Fruit fly (Drosophila melanogaster) Kc167 (cell line): ENCODE data around the gene Clk.

Source experiments
- Myc ChIP-seq: fragments of >200 bp; optimal IDR thresholded peaks from 2 replicates; lab custom pipeline; 2017; ENCODE audit warnings: missing external identifiers
- Sin3A ChIP-seq: fragments of >200 bp; optimal IDR thresholded peaks from 2 replicates; lab custom pipeline; 2018; ENCODE audit warnings: missing external identifiers
- insv ChIP-seq: fragments of >200 bp; optimal IDR thresholded peaks from 3 replicates; lab custom pipeline; 2018; ENCODE audit warnings: missing external identifiers
- psq ChIP-seq: fragments of >200 bp; optimal IDR thresholded peaks from 2 replicates; lab custom pipeline; 2017; ENCODE audit warnings: missing external identifiers
- ttk ChIP-seq: sonication (Bioruptor generic); optimal IDR thresholded peaks from 2 replicates; lab custom pipeline; 2017; ENCODE audit warnings: missing external identifiers

DNA sequence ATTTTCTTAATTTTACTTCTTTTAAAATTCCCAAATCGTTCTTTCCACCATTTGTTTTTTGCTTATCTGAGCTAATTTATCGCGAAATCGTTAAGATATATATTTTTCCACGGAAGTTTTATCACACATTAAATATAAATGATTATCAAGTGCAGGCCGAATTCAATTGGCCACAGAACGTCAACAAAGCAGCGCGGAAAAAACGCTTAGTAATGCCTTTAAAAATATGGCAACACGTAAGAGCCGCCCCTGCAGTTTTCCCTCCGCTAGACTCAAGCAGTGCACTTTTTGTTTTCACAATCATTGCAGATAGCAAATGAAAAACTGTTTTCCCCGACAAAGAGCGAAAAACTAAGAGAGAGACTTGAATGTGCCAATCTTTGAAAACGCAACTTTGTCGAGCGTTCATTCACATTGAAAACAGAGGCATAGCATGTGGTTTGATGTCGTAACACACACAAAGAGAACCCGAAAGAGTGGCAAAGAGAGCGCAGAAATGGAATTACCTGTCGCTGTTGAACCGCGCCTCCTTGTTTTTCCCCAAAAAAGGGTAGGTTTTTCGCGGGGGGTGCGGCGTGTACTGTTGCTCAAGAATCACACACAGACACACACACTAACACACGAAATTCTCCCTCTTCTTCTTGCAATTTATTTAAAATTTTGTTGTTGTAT lies 33.2 kb upstream of the Clk start:
- TF ChIP-seq psq (no peak), Sin3A (lab: Kevin White, UChicago) (no peak), ttk (lab: Kevin White, UChicago) (no peak), insv (lab: Kevin White, UChicago) (no peak), Myc (lab: Kevin White, UChicago) (no peak)
